Worm (Caenorhabditis elegans): Measurements from ENCODE around the gene Y38H6C.21.

DNA sequence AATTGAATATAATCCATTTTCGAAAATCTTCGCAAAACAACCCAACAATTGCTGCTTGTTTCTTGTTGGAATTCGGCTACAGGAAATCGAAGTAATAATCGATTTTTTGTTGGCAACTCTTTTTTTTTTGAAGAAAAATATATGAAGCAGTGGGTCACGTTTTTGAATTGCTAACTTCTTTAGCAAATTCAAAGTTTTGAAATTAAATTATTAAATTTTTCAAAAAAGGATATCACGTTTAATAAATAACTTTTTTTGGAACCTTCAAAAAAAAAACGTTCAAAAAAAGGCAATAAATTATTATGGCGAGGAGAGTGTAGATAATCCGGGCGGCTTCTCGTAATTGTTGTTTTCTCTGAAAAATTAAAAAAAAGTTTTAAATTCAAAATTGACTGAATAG lies 18.9 kb downstream of the Y38H6C.21 start, which contains the start of gene Y38H6C.15:
- TF ChIP-seq F33H1.4 (GFP tag; IDR thresholded peaks at IDR 0.05) (no peak), sdz-38 (tag; optimal IDR thresholded peaks at IDR 0.05) (no peak), nhr-27 (tag; optimal IDR thresholded peaks at IDR 0.05) (no peak), atf-7 (tag; optimal IDR thresholded peaks at IDR 0.05) (no peak), K12H6.12 (tag; optimal IDR thresholded peaks at IDR 0.05) (no peak)
